Worm (Caenorhabditis elegans) whole organism, L1 larva: ENCODE results near the gene Y54G2A.45.

Experiments used
- C34B4.2 ChIP-seq: sonication (generic microtip); optimal IDR thresholded peaks from 2 replicates; lab custom pipeline; 2017; ENCODE audit warnings: mild to moderate bottlenecking, missing genetic modification characterization, missing compliant biosample characterization
- Y116A8C.19 ChIP-seq: sonication (generic microtip); optimal IDR thresholded peaks from 2 replicates; lab custom pipeline; 2016; ENCODE audit warnings: missing compliant biosample characterization, missing genetic modification characterization, borderline replicate concordance
- aha-1 ChIP-seq: fragments of 150-350 bp; optimal IDR thresholded peaks from 2 replicates; lab custom pipeline; 2014; ENCODE audit warnings: missing biosample characterization, missing genetic modification characterization
- ama-1 ChIP-seq: fragments of 150-350 bp; optimal IDR thresholded peaks from 2 replicates; lab custom pipeline; 2014
- ceh-8 ChIP-seq: fragments of 200-800 bp; sonication (Bioruptor generic); optimal IDR thresholded peaks from 2 replicates; lab custom pipeline; 2018; ENCODE audit warnings: mild to moderate bottlenecking, missing genetic modification characterization, moderate library complexity, missing compliant biosample characterization
- ceh-90 ChIP-seq: sonication (generic microtip); optimal IDR thresholded peaks from 2 replicates; lab custom pipeline; 2016; ENCODE audit warnings: missing genetic modification characterization, missing compliant biosample characterization
- ces-1 ChIP-seq: fragments of 150-350 bp; optimal IDR thresholded peaks from 2 replicates; lab custom pipeline; 2014; ENCODE audit warnings: missing biosample characterization, missing genetic modification reagents, missing genetic modification characterization
- efl-1 ChIP-seq, 4 experiments: fragments of 150-350 bp; optimal IDR thresholded peaks in 3 of 4; peaks in 1 of 4; 1 replicate in 1 of 4; 2 replicates in 3 of 4; lab custom pipeline; 2014; ENCODE audit warnings: missing biosample characterization in 2 of 4, missing genetic modification characterization in 2 of 4, missing genetic modification reagents in 2 of 4
- elt-3 ChIP-seq, 6 experiments: fragments of 150-350 bp in 1 of 6; sonication (generic microtip); optimal IDR thresholded peaks; 2 replicates each; lab custom pipeline; 2017 to 2018; ENCODE audit warnings: missing biosample characterization in 6 of 6, missing genetic modification characterization in 6 of 6, inconsistent platforms in 1 of 6
- ets-5 ChIP-seq: fragments of 200-800 bp; sonication (Bioruptor generic); IDR thresholded peaks from 2 replicates; pipeline ENCODE4 v1.3.6; 2022; ENCODE audit warnings: missing genetic modification characterization, missing compliant biosample characterization
- fkh-10 ChIP-seq: sonication (generic microtip); optimal IDR thresholded peaks from 2 replicates; lab custom pipeline; 2017; ENCODE audit warnings: missing biosample characterization, missing genetic modification reagents, missing genetic modification characterization
- fkh-8 ChIP-seq: sonication (generic microtip); optimal IDR thresholded peaks from 2 replicates; lab custom pipeline; 2016; ENCODE audit warnings: mild to moderate bottlenecking, missing genetic modification characterization, missing compliant biosample characterization
- hlh-4 ChIP-seq: sonication (generic microtip); optimal IDR thresholded peaks from 2 replicates; lab custom pipeline; 2016; ENCODE audit warnings: mild to moderate bottlenecking, missing genetic modification characterization, missing compliant biosample characterization
- hpl-2 ChIP-seq: fragments of 150-350 bp; optimal IDR thresholded peaks from 2 replicates; lab custom pipeline; 2014; ENCODE audit warnings: missing biosample characterization, missing genetic modification reagents, missing genetic modification characterization
- isw-1 ChIP-seq: fragments of 200-800 bp; sonication (Bioruptor generic); IDR thresholded peaks from 2 replicates; pipeline ENCODE4 v1.3.6; 2022; ENCODE audit warnings: missing genetic modification characterization, missing compliant biosample characterization
- jun-1 ChIP-seq: fragments of 150-350 bp; optimal IDR thresholded peaks from 2 replicates; lab custom pipeline; 2014; ENCODE audit warnings: missing biosample characterization, missing genetic modification reagents, missing genetic modification characterization
- lin-14 ChIP-seq: fragments of 200-800 bp; sonication (Bioruptor generic); optimal IDR thresholded peaks from 2 replicates; lab custom pipeline; 2018; ENCODE audit warnings: mild to moderate bottlenecking, missing genetic modification characterization, moderate library complexity, missing compliant biosample characterization
- lin-15B ChIP-seq: fragments of 150-350 bp; sonication (generic microtip); optimal IDR thresholded peaks from 3 replicates; lab custom pipeline; 2014; ENCODE audit warnings: missing biosample characterization, missing genetic modification characterization
- lir-3 ChIP-seq: sonication (generic microtip); optimal IDR thresholded peaks from 2 replicates; lab custom pipeline; 2016; ENCODE audit warnings: mild to moderate bottlenecking, missing genetic modification characterization, moderate library complexity, missing compliant biosample characterization; ENCODE audit not compliant: poor library complexity
- mab-9 ChIP-seq: fragments of 200-800 bp; sonication (Bioruptor generic); IDR thresholded peaks from 2 replicates; pipeline ENCODE4 v1.3.6; 2022; ENCODE audit warnings: missing genetic modification reagents, missing genetic modification characterization, missing compliant biosample characterization
- mdl-1 ChIP-seq, 2 experiments: fragments of 150-350 bp; optimal IDR thresholded peaks; 2 replicates each; lab custom pipeline; 2014 to 2017; ENCODE audit warnings: missing biosample characterization in 2 of 2, missing genetic modification characterization in 2 of 2, inconsistent platforms in 1 of 2
- mef-2 ChIP-seq: fragments of 150-350 bp; optimal IDR thresholded peaks from 2 replicates; lab custom pipeline; 2014; ENCODE audit warnings: missing biosample characterization, missing genetic modification characterization
- mep-1 ChIP-seq: fragments of 150-350 bp; optimal IDR thresholded peaks from 2 replicates; lab custom pipeline; 2014; ENCODE audit warnings: missing biosample characterization, missing genetic modification characterization
- nhr-11 ChIP-seq: fragments of 150-350 bp; optimal IDR thresholded peaks from 2 replicates; lab custom pipeline; 2014; ENCODE audit warnings: missing biosample characterization, missing genetic modification characterization
- nhr-12 ChIP-seq: sonication (generic microtip); optimal IDR thresholded peaks from 2 replicates; lab custom pipeline; 2017; ENCODE audit warnings: missing biosample characterization, missing genetic modification characterization
- nhr-19 ChIP-seq: fragments of 200-800 bp; sonication (Bioruptor generic); conservative IDR thresholded peaks from 2 replicates; pipeline ENCODE4 v1.3.6; 2022; ENCODE audit warnings: missing genetic modification characterization, missing compliant biosample characterization
- nhr-20 ChIP-seq: sonication (generic microtip); optimal IDR thresholded peaks from 2 replicates; lab custom pipeline; 2016; ENCODE audit warnings: mild to moderate bottlenecking, missing genetic modification characterization, missing compliant biosample characterization
- nhr-71 ChIP-seq: sonication (generic microtip); optimal IDR thresholded peaks from 2 replicates; lab custom pipeline; 2016; ENCODE audit warnings: mild to moderate bottlenecking, missing genetic modification characterization, moderate library complexity, missing compliant biosample characterization
- nhr-76 ChIP-seq: sonication (generic microtip); optimal IDR thresholded peaks from 2 replicates; lab custom pipeline; 2017; ENCODE audit warnings: missing biosample characterization, missing genetic modification characterization
- nhr-77 ChIP-seq: fragments of 150-350 bp; optimal IDR thresholded peaks from 2 replicates; lab custom pipeline; 2014; ENCODE audit warnings: missing biosample characterization, missing genetic modification characterization
- nhr-84 ChIP-seq: sonication (generic microtip); optimal IDR thresholded peaks from 2 replicates; lab custom pipeline; 2017; ENCODE audit warnings: missing biosample characterization, missing genetic modification characterization
- nhr-85 ChIP-seq: sonication (generic microtip); peaks from one replicate; lab custom pipeline; 2016; ENCODE audit warnings: missing genetic modification characterization, inconsistent platforms, missing compliant biosample characterization
- nhr-90 ChIP-seq: sonication (generic microtip); optimal IDR thresholded peaks from 2 replicates; lab custom pipeline; 2016; ENCODE audit warnings: mild to moderate bottlenecking, missing genetic modification characterization, missing compliant biosample characterization; ENCODE audit not compliant: poor library complexity
- pag-3 ChIP-seq: sonication (generic microtip); optimal IDR thresholded peaks from 2 replicates; lab custom pipeline; 2017; ENCODE audit warnings: missing genetic modification characterization, mild to moderate bottlenecking, missing compliant biosample characterization, antibody characterized with exemption, borderline replicate concordance; ENCODE audit not compliant: insufficient read depth
- rnt-1 ChIP-seq: sonication (generic microtip); optimal IDR thresholded peaks from 2 replicates; lab custom pipeline; 2016; ENCODE audit warnings: mild to moderate bottlenecking, missing genetic modification characterization, moderate library complexity, missing compliant biosample characterization
- snu-23 ChIP-seq: sonication (generic microtip); optimal IDR thresholded peaks from 2 replicates; lab custom pipeline; 2016; ENCODE audit warnings: missing genetic modification characterization, missing compliant biosample characterization
- sup-37 ChIP-seq: fragments of 200-800 bp; sonication (Bioruptor generic); optimal IDR thresholded peaks from 2 replicates; lab custom pipeline; 2018; ENCODE audit warnings: mild to moderate bottlenecking, missing genetic modification characterization, missing compliant biosample characterization
- swsn-7 ChIP-seq: sonication (generic microtip); optimal IDR thresholded peaks from 2 replicates; lab custom pipeline; 2016; ENCODE audit warnings: missing genetic modification characterization, missing compliant biosample characterization
- tbx-2 ChIP-seq: sonication (generic microtip); optimal IDR thresholded peaks from 2 replicates; lab custom pipeline; 2016; ENCODE audit warnings: missing genetic modification characterization, missing compliant biosample characterization
- tlp-1 ChIP-seq: fragments of 150-350 bp; optimal IDR thresholded peaks from 2 replicates; lab custom pipeline; 2014; ENCODE audit warnings: missing biosample characterization, missing genetic modification characterization
- unc-62 ChIP-seq: fragments of 150-350 bp; optimal IDR thresholded peaks from 2 replicates; lab custom pipeline; 2014; ENCODE audit warnings: missing biosample characterization, missing genetic modification reagents, missing genetic modification characterization
- unc-98 ChIP-seq: fragments of 200-800 bp; sonication (Bioruptor generic); IDR thresholded peaks from 2 replicates; pipeline ENCODE4 v1.3.6; 2022; ENCODE audit warnings: missing genetic modification characterization, missing compliant biosample characterization
- xbp-1 ChIP-seq: sonication (generic microtip); optimal IDR thresholded peaks from 2 replicates; lab custom pipeline; 2016; ENCODE audit warnings: missing genetic modification characterization, missing compliant biosample characterization
- zag-1 ChIP-seq: fragments of 150-350 bp; optimal IDR thresholded peaks from 2 replicates; lab custom pipeline; 2014; ENCODE audit warnings: missing biosample characterization, missing genetic modification characterization
- zip-4 ChIP-seq: fragments of 200-800 bp; sonication (Bioruptor generic); optimal IDR thresholded peaks from 2 replicates; lab custom pipeline; 2018; ENCODE audit warnings: mild to moderate bottlenecking, missing genetic modification characterization, moderate library complexity, missing compliant biosample characterization
- ztf-11 ChIP-seq, 2 experiments: sonication (generic microtip); optimal IDR thresholded peaks; 2 replicates each; lab custom pipeline; 2016 to 2017; ENCODE audit warnings: missing genetic modification characterization in 2 of 2, missing biosample characterization in 1 of 2, missing compliant biosample characterization in 1 of 2

The Y54G2A.45 gene

ce11 chrIV:2846264-2846663 lies 40.6 kb downstream of the Y54G2A.45 start, which contains the start of gene Y54G2A.40 (continued):
- TF ChIP-seq ztf-11 (tag; optimal IDR thresholded peaks at IDR 0.05; lab: Kevin White, UChicago) (no peak), nhr-77 (no peak), aha-1 (no peak), ama-1 (lab: Kevin White, UChicago) (no peak), mep-1 (tag; lab: Kevin White, UChicago) (peak; percentile 8), sup-37 (GFP tag; lab: Kevin White, UChicago) (no peak), efl-1 (optimal IDR thresholded peaks at IDR 0.05; lab: Kevin White, UChicago) (peak; percentile 58 to 68), efl-1 (GFP tag; optimal IDR thresholded peaks at IDR 0.05 in 1 of 2; lab: Kevin White, UChicago) (peak; percentile 31 to 56), nhr-90 (tag; lab: Kevin White, UChicago) (no peak), pag-3 (tag; lab: Kevin White, UChicago) (no peak), swsn-7 (tag; lab: Kevin White, UChicago) (no peak), ceh-8 (GFP tag; lab: Kevin White, UChicago) (no peak), nhr-84 (no peak), nhr-76 (tag; lab: Kevin White, UChicago) (no peak), isw-1 (GFP tag; lab: Robert Waterston, UW) (no peak), hlh-4 (tag; lab: Kevin White, UChicago) (no peak), unc-62 (GFP tag; lab: Kevin White, UChicago) (no peak), snu-23 (GFP tag; lab: Kevin White, UChicago) (no peak)
- TF ChIP-seq, all 84 proteins: peak for 6

- no peak for TF ChIP-seq lin-14 (GFP tag; lab: Kevin White, UChicago)
- TF ChIP-seq rnt-1: no peak
- no peak for TF ChIP-seq snu-23 (GFP tag; lab: Kevin White, UChicago)
- no peak for TF ChIP-seq nhr-20
- TF ChIP-seq nhr-85 (tag; lab: Kevin White, UChicago): no peak
- TF ChIP-seq xbp-1 (tag; lab: Kevin White, UChicago): no peak
- TF ChIP-seq sup-37 (GFP tag; lab: Kevin White, UChicago): no peak
- TF ChIP-seq elt-3 (tag; optimal IDR thresholded peaks at IDR 0.05; lab: Kevin White, UChicago): no peak
- no peak for TF ChIP-seq zag-1
- TF ChIP-seq nhr-71 (tag; lab: Kevin White, UChicago): no peak
- no peak for TF ChIP-seq mdl-1 (tag; optimal IDR thresholded peaks at IDR 0.05; lab: Kevin White, UChicago)
- TF ChIP-seq tbx-2 (tag; lab: Kevin White, UChicago): no peak
- TF ChIP-seq tlp-1 (tag; lab: Kevin White, UChicago): no peak
- no peak for TF ChIP-seq fkh-8
- no peak for TF ChIP-seq ets-5 (GFP tag; lab: Robert Waterston, UW)
- no peak for TF ChIP-seq nhr-19 (GFP tag; lab: Robert Waterston, UW)
- TF ChIP-seq jun-1 (tag; lab: Kevin White, UChicago): no peak
These were observed 43.6 kb downstream of the Y54G2A.45 start for ce11 chrIV:2849269-2849668.

ce11 chrIV:2850586-2850985 lies 44.9 kb downstream of the Y54G2A.45 start, which contains the start of gene clec-85:
Gene clec-85, plus strand, starts transcription at chrIV:2850886.
- TF ChIP-seq nhr-90 (tag; lab: Kevin White, UChicago) (no peak), lir-3 (tag; lab: Kevin White, UChicago) (no peak), ama-1 (lab: Kevin White, UChicago) (no peak), xbp-1 (tag; lab: Kevin White, UChicago) (no peak), fkh-8 (no peak), zip-4 (GFP tag; lab: Kevin White, UChicago) (no peak), lin-15B (no peak), fkh-10 (GFP tag; lab: Kevin White, UChicago) (no peak), isw-1 (GFP tag; lab: Robert Waterston, UW) (no peak)

ce11 chrIV:2851625-2852024 lies 46.0 kb downstream of the Y54G2A.45 start:
- TF ChIP-seq mef-2 (no peak), ceh-90 (tag; lab: Kevin White, UChicago) (no peak), snu-23 (GFP tag; lab: Kevin White, UChicago) (no peak), C34B4.2 (tag; lab: Kevin White, UChicago) (no peak), nhr-11 (tag; lab: Kevin White, UChicago) (no peak), ces-1 (no peak), nhr-12 (no peak), unc-98 (no peak), Y116A8C.19 (no peak), rnt-1 (no peak), ztf-11 (tag; optimal IDR thresholded peaks at IDR 0.05; lab: Kevin White, UChicago) (no peak), mab-9 (GFP tag; lab: Robert Waterston, UW) (no peak), hpl-2 (GFP tag; lab: Kevin White, UChicago) (no peak)
